Worm (Caenorhabditis elegans) whole organism, early embryonic: ENCODE results near the gene aqp-1.

Source experiments
- B0310.2 ChIP-seq: sonication (generic microtip); optimal IDR thresholded peaks from 2 replicates; lab custom pipeline; 2016; ENCODE audit warnings: mild to moderate bottlenecking, missing genetic modification characterization, missing compliant biosample characterization
- F13C5.2 ChIP-seq: sonication (generic microtip); optimal IDR thresholded peaks from 2 replicates; lab custom pipeline; 2017; ENCODE audit warnings: mild to moderate bottlenecking, missing genetic modification characterization, inconsistent platforms, missing compliant biosample characterization
- ama-1 ChIP-seq: fragments of 150-350 bp; optimal IDR thresholded peaks from 2 replicates; lab custom pipeline; 2014
- ceh-13 ChIP-seq: fragments of 200-800 bp; sonication (Bioruptor generic); optimal IDR thresholded peaks from 2 replicates; lab custom pipeline; 2018; ENCODE audit warnings: mild to moderate bottlenecking, missing genetic modification characterization, missing compliant biosample characterization
- ceh-36 ChIP-seq: sonication (generic microtip); optimal IDR thresholded peaks from 2 replicates; lab custom pipeline; 2016; ENCODE audit warnings: missing genetic modification characterization, inconsistent platforms, missing compliant biosample characterization
- ets-7 ChIP-seq: sonication (generic microtip); optimal IDR thresholded peaks from 2 replicates; lab custom pipeline; 2016; ENCODE audit warnings: missing genotype, missing genetic modification characterization, missing compliant biosample characterization
- flt-1 ChIP-seq: fragments of 200-800 bp; sonication (Bioruptor generic); IDR thresholded peaks from 2 replicates; pipeline ENCODE4 v1.3.6; 2022; ENCODE audit warnings: missing genetic modification characterization, missing compliant biosample characterization
- hmbx-1 ChIP-seq: sonication (generic microtip); optimal IDR thresholded peaks from 2 replicates; lab custom pipeline; 2016; ENCODE audit warnings: mild to moderate bottlenecking, missing genetic modification characterization, missing compliant biosample characterization
- hmg-4 ChIP-seq: fragments of 200-800 bp; sonication (Bioruptor generic); optimal IDR thresholded peaks from 2 replicates; lab custom pipeline; 2018; ENCODE audit warnings: mild to moderate bottlenecking, missing genetic modification characterization, missing compliant biosample characterization
- hnd-1 ChIP-seq: sonication (generic microtip); optimal IDR thresholded peaks from 2 replicates; lab custom pipeline; 2016; ENCODE audit warnings: missing genetic modification characterization, missing compliant biosample characterization
- pes-1 ChIP-seq: fragments of 200-800 bp; sonication (Bioruptor generic); IDR thresholded peaks from 2 replicates; pipeline ENCODE4 v1.3.6; 2022; ENCODE audit warnings: missing genetic modification reagents, missing genetic modification characterization, missing compliant biosample characterization
- sea-1 ChIP-seq: fragments of 200-800 bp; sonication (Bioruptor generic); conservative IDR thresholded peaks from 2 replicates; pipeline ENCODE4 v1.3.6; 2022; ENCODE audit warnings: missing genetic modification characterization, missing compliant biosample characterization
- tra-4 ChIP-seq: sonication (generic microtip); optimal IDR thresholded peaks from 2 replicates; lab custom pipeline; 2017; ENCODE audit warnings: missing genetic modification characterization, missing compliant biosample characterization

ce11 chrII:7189120-7189519 lies 49.0 kb downstream of the aqp-1 start, which contains the start of gene E04F6.4:
- no peak for TF ChIP-seq ama-1
- TF ChIP-seq ceh-36 (tag; lab: Kevin White, UChicago): no peak
- TF ChIP-seq hmg-4 (GFP tag; lab: Kevin White, UChicago): no peak
- no peak for TF ChIP-seq ceh-13 (GFP tag; lab: Kevin White, UChicago)
- TF ChIP-seq ets-7: no peak
- TF ChIP-seq flt-1: no peak
- TF ChIP-seq B0310.2 (tag; lab: Kevin White, UChicago): no peak
- TF ChIP-seq pes-1 (GFP tag; lab: Robert Waterston, UW): no peak
- TF ChIP-seq sea-1: no peak
- TF ChIP-seq tra-4: no peak
- TF ChIP-seq hnd-1: no peak
- no peak for TF ChIP-seq F13C5.2 (tag; lab: Kevin White, UChicago)
- TF ChIP-seq hmbx-1 (tag; lab: Kevin White, UChicago): no peak
